Worm (Caenorhabditis elegans) whole organism, midembryonic: ENCODE data around the gene idpp-6.

Experiments used
- T22C8.4 ChIP-seq: fragments of 200-800 bp; sonication (Bioruptor generic); IDR thresholded peaks from 2 replicates; pipeline ENCODE4 v1.3.6; 2022; ENCODE audit warnings: missing genetic modification characterization, missing compliant biosample characterization
- klf-2 ChIP-seq: fragments of 200-800 bp; sonication (Bioruptor generic); conservative IDR thresholded peaks from 2 replicates; pipeline ENCODE4 v1.3.6; 2022; ENCODE audit warnings: missing genetic modification reagents, missing genetic modification characterization, missing compliant biosample characterization
- med-1 ChIP-seq: sonication (generic microtip); optimal IDR thresholded peaks from 2 replicates; lab custom pipeline; 2017; ENCODE audit warnings: missing genetic modification characterization, mild to moderate bottlenecking, missing compliant biosample characterization, antibody characterized with exemption, missing genetic modification reagents; ENCODE audit not compliant: insufficient read depth
- ztf-29 ChIP-seq: fragments of 200-800 bp; sonication (Bioruptor generic); IDR thresholded peaks from 2 replicates; pipeline ENCODE4 v1.3.6; 2022; ENCODE audit warnings: missing genetic modification reagents, missing genetic modification characterization, missing compliant biosample characterization

DNA sequence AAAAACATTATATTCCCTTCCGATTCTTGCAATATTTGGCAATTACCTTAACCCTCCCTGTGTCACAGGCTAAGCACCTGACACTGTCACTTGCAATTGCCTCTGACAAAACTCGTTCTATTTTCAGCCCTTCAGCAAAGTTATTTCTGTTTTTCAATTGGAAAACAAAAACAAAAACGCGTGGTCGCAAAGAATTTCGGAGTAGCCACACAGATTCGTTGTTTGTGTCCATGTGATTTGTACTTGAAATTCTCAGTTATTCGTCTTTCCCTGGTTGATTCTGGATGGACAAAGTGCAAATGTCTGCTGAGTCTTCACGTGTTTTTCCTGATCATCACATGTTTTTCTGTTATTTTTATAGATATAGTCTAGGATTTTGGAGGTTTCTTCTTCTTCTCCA, 47.5 kb upstream of the idpp-6 start:
- TF ChIP-seq klf-2 (GFP tag; lab: Robert Waterston, UW) (no peak), T22C8.4 (GFP tag; lab: Robert Waterston, UW) (no peak), ztf-29 (GFP tag; lab: Robert Waterston, UW) (no peak), med-1 (GFP tag; lab: Kevin White, UChicago) (no peak)
